Worm (Caenorhabditis elegans) whole organism, mixed stage, embryonic: ENCODE data around the gene cid-1.

Experiments used
- elt-3 ChIP-seq: fragments of 150-350 bp; optimal IDR thresholded peaks from 2 replicates; lab custom pipeline; 2014; ENCODE audit warnings: missing biosample characterization, missing genetic modification characterization
- hlh-1 ChIP-seq: fragments of 150-350 bp; optimal IDR thresholded peaks from 2 replicates; lab custom pipeline; 2014; ENCODE audit warnings: missing biosample characterization, missing genetic modification reagents, missing genetic modification characterization
- lsy-2 ChIP-seq: fragments of 150-350 bp; optimal IDR thresholded peaks from 2 replicates; lab custom pipeline; 2014; ENCODE audit warnings: missing biosample characterization, missing genetic modification characterization
- mab-5 ChIP-seq: fragments of 150-350 bp; optimal IDR thresholded peaks from 2 replicates; lab custom pipeline; 2014; ENCODE audit warnings: missing biosample characterization, missing genetic modification characterization
- mep-1 ChIP-seq: fragments of 150-350 bp; optimal IDR thresholded peaks from 2 replicates; lab custom pipeline; 2017; ENCODE audit warnings: missing biosample characterization, missing genetic modification reagents, missing genetic modification characterization, inconsistent platforms
- sem-2 ChIP-seq: fragments of 200-800 bp; sonication (Bioruptor generic); optimal IDR thresholded peaks from 2 replicates; lab custom pipeline; 2018; ENCODE audit warnings: mild to moderate bottlenecking, missing genetic modification characterization, missing compliant biosample characterization
- unc-39 ChIP-seq: fragments of 150-350 bp; optimal IDR thresholded peaks from 2 replicates; lab custom pipeline; 2014; ENCODE audit warnings: missing biosample characterization, missing genetic modification characterization
- ztf-11 ChIP-seq: fragments of 150-350 bp; optimal IDR thresholded peaks from 2 replicates; lab custom pipeline; 2014; ENCODE audit warnings: missing biosample characterization, missing genetic modification characterization

ce11 chrIII:5141935-5142334, 31.8 kb upstream of the cid-1 start:
- no peak for TF ChIP-seq hlh-1 (tag; lab: Kevin White, UChicago)
- no peak for TF ChIP-seq unc-39 (tag; lab: Kevin White, UChicago)
- TF ChIP-seq elt-3 (tag; lab: Kevin White, UChicago): no peak
- TF ChIP-seq mep-1 (tag; lab: Kevin White, UChicago): no peak
- no peak for TF ChIP-seq sem-2 (GFP tag; lab: Kevin White, UChicago)
- no peak for TF ChIP-seq lsy-2 (tag; lab: Kevin White, UChicago)
- TF ChIP-seq mab-5 (tag; lab: Kevin White, UChicago): no peak
- TF ChIP-seq ztf-11: no peak
